Worm (Caenorhabditis elegans): Measurements from ENCODE around the gene fbxb-34.

Gene fbxb-34

DNA sequence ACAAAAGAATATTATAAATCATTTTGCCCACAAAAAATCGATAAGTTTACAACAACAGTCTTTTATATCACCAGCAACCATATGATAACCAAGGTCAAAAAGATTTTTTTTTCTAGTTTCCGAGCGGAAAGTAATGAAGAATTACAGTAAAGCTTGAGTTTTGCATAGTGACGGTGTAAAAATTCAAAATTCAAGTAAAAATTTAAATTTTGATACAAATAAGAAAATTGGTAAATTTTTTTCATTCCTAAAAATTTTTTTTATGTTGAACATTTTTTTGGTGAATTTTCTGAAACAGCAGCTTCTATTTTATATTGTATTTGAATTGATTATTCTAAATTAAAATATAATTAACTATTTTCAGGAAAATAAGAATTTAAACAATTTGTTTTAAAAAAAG, 18.9 kb upstream of the fbxb-34 start, which contains the start of gene W08F4.5:
W08F4.5 (minus strand) TSS at position 101 of the 400 bp plus-strand sequence.
- no peak for TF ChIP-seq R02D3.7 (tag; optimal IDR thresholded peaks at IDR 0.05)
- TF ChIP-seq egl-5 (tag; optimal IDR thresholded peaks at IDR 0.05): no peak
- no peak for TF ChIP-seq nhr-237 (tag; optimal IDR thresholded peaks at IDR 0.05)
- no peak for TF ChIP-seq lin-39 (tag; optimal IDR thresholded peaks at IDR 0.05)
- peak; percentile 48 for TF ChIP-seq nhr-23 (tag; optimal IDR thresholded peaks at IDR 0.05)
- no peak for TF ChIP-seq pqm-1 (tag; optimal IDR thresholded peaks at IDR 0.05)
- TF ChIP-seq ceh-28 (tag; optimal IDR thresholded peaks at IDR 0.05): peak; percentile 40

DNA sequence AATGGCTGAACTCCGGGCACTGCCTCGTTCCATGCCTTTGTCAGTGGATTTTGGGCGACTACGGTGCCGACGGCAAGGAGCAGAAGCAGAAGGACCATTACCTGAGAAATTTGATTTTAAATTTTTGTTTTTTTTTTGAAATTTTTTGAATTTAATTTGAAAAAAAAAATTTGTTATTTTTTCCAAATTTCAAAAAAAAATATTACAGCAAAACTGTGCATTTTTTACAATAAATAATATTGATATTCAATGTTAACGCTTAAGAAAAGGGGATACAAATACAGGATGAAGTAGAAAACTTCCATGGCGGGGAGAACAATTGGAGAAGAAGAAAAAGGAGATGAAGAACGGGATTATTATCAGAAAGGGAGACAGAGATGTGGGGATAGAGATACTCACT, 15.6 kb upstream of the fbxb-34 start, which contains the start of gene mlt-8:
mlt-8 (minus strand) TSS at position 101 of the 400 bp plus-strand sequence.
- TF ChIP-seq unc-62 (GFP tag; optimal IDR thresholded peaks at IDR 0.05) (no peak), lin-39 (tag; optimal IDR thresholded peaks at IDR 0.05) (no peak), nhr-12 (tag; optimal IDR thresholded peaks at IDR 0.05) (no peak), fkh-10 (GFP tag; optimal IDR thresholded peaks at IDR 0.05) (no peak), ceh-16 (tag; optimal IDR thresholded peaks at IDR 0.05) (no peak), R02D3.7 (tag; optimal IDR thresholded peaks at IDR 0.05) (no peak), nhr-25 (tag; optimal IDR thresholded peaks at IDR 0.05) (no peak), tbx-2 (tag; optimal IDR thresholded peaks at IDR 0.05) (no peak), egl-5 (tag; optimal IDR thresholded peaks at IDR 0.05) (no peak), skn-1 (tag; optimal IDR thresholded peaks at IDR 0.05) (no peak), mml-1 (tag; optimal IDR thresholded peaks at IDR 0.05) (no peak), ZK546.5 (tag; optimal IDR thresholded peaks at IDR 0.05) (no peak), lsy-12 (tag; optimal IDR thresholded peaks at IDR 0.05) (no peak), fos-1 (tag; optimal IDR thresholded peaks at IDR 0.05) (no peak), pha-4 (tag; optimal IDR thresholded peaks at IDR 0.05) (no peak), eor-1 (tag; optimal IDR thresholded peaks at IDR 0.05) (no peak)

DNA sequence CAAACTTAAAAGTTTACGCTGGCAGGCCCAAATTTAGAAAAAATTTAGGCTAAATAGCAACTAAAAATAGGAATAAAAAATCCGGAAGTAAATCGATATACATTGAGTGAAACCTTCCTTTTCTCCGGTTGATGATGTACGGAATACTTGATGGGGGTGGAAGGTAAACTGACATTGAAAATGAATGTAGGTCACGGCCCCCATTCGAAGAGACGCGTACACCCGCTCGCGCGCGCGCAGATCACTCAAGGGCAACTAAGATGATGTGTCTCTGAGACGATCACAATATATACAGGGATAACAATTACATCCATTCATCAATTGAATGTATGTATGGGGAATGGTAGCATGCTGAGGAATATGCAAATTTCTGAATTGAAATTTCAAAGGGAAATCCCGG, 13.6 kb upstream of the fbxb-34 start:
- TF ChIP-seq nhr-25 (tag; optimal IDR thresholded peaks at IDR 0.05): peak; percentile 61
- peak; percentile 78 for TF ChIP-seq nhr-23 (tag; optimal IDR thresholded peaks at IDR 0.05)
- no peak for TF ChIP-seq nhr-12 (tag; optimal IDR thresholded peaks at IDR 0.05)

DNA sequence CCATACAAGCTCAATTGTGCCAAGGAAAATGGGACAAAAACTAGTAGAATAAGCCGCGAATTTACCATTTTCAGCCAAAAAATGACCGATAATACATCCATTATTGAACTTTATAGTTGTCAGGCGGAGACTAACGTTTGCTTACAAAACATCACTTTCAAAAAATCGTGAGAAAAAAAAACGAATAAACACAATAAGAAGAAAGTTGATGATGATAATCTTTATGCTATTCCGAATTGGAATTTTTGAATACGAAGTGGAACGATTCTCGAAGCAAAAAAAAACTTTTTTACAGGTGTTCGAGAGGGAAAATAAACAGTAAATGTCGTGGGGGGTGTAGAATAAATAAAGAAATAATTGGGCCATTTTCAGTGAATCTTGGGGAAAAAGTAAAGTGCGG, 10.0 kb upstream of the fbxb-34 start, which contains the start of gene W08F4.7:
W08F4.7 (minus strand) TSS at position 101 of the 400 bp plus-strand sequence.
- no peak for TF ChIP-seq lin-39 (tag; optimal IDR thresholded peaks at IDR 0.05)
- no peak for TF ChIP-seq ama-1 (optimal IDR thresholded peaks at IDR 0.05)
- no peak for TF ChIP-seq snpc-4 (tag; optimal IDR thresholded peaks at IDR 0.05)

DNA sequence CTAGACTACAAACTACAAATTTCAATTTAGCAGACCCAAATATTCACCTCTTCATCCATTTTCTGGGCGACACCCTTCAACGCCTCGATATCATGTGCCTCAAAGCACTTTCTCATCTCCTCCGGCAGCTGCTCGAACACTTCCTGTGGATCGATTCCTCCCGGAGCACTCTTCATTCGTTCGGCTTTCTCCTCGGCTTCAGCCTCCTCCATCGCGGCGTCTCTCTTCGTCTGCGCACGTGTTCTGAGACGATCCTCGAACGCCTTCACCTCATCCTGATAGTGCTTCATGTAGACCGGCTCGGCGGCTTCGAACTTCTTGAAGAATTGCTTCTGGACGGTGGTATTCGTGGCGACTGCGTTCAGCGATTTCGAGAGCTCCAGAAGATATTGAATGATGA, 8.8 kb upstream of the fbxb-34 start:
- TF ChIP-seq nhr-76 (tag; optimal IDR thresholded peaks at IDR 0.05) (no peak), egl-27 (tag; optimal IDR thresholded peaks at IDR 0.05) (no peak), nfya-1 (tag; optimal IDR thresholded peaks at IDR 0.05; ENCODE audit: insufficient read depth) (no peak), ztf-11 (tag; optimal IDR thresholded peaks at IDR 0.05) (no peak), elt-1 (tag; optimal IDR thresholded peaks at IDR 0.05) (no peak), nhr-23 (tag; optimal IDR thresholded peaks at IDR 0.05) (no peak), eor-1 (tag; optimal IDR thresholded peaks at IDR 0.05) (no peak), lin-15B (tag; optimal IDR thresholded peaks at IDR 0.05) (no peak), daf-12 (tag; optimal IDR thresholded peaks at IDR 0.05) (no peak), mml-1 (tag; optimal IDR thresholded peaks at IDR 0.05) (no peak), tbx-2 (tag; optimal IDR thresholded peaks at IDR 0.05) (no peak), zag-1 (tag; optimal IDR thresholded peaks at IDR 0.05) (no peak), ceh-16 (tag; optimal IDR thresholded peaks at IDR 0.05) (no peak), elt-2 (tag; optimal IDR thresholded peaks at IDR 0.05) (no peak), fkh-2 (tag; optimal IDR thresholded peaks at IDR 0.05) (no peak), nhr-28 (tag; optimal IDR thresholded peaks at IDR 0.05) (no peak), jun-1 (tag; optimal IDR thresholded peaks at IDR 0.05) (no peak), nhr-11 (tag; optimal IDR thresholded peaks at IDR 0.05) (no peak)
